Worm (Caenorhabditis elegans): Measurements from ENCODE around the gene Y56A3A.31.
"Not testable (repeated sequence)": the region's sequence is repeated elsewhere in the genome, so short reads cannot be mapped to it uniquely, and the experiment has no call there.

DNA sequence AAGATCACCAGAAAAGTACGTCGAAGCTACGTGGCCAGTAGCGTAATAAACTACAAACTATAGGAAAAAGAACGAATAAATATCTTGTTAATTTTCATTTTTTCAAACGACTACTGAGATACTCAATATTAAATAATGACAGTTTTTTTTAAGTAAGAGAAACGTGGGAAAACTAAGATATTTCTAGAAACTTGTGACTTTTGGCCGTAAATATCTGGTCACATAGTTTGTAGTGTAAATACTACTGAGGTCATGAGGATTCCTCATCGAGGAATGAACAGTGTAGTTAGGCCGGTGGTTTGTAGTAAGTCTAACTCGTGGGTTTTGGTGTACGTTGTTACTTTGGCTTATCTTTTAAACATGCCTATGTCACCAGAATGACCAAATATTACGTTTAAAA lies 30.8 kb downstream of the Y56A3A.31 start:
- peak; percentile 78 for TF ChIP-seq nhr-20 (tag; optimal IDR thresholded peaks at IDR 0.05)
- not testable (repeated sequence) for TF ChIP-seq dpl-1 (GFP tag; optimal IDR thresholded peaks at IDR 0.05); sptf-1 (tag; optimal IDR thresholded peaks at IDR 0.05)
